Worm (Caenorhabditis elegans) whole organism, L2 larva: ENCODE data around the gene ZK218.7.
A peak's percentile ranks its signal among the peaks of the same experiment; 100 is the strongest.

Source experiments
- R02D3.7 ChIP-seq: fragments of 150-350 bp; optimal IDR thresholded peaks from 2 replicates; lab custom pipeline; 2014; ENCODE audit warnings: missing biosample characterization, missing genetic modification characterization
- ZK546.5 ChIP-seq: sonication (generic microtip); optimal IDR thresholded peaks from 2 replicates; lab custom pipeline; 2017; ENCODE audit warnings: missing biosample characterization, missing genetic modification characterization
- alr-1 ChIP-seq: fragments of 150-350 bp; optimal IDR thresholded peaks from 2 replicates; lab custom pipeline; 2014; ENCODE audit warnings: missing biosample characterization, missing genetic modification characterization
- aly-2 ChIP-seq: fragments of 150-350 bp; optimal IDR thresholded peaks from 2 replicates; lab custom pipeline; 2014; ENCODE audit warnings: missing biosample characterization, missing genetic modification characterization
- blmp-1 ChIP-seq: sonication (generic microtip); optimal IDR thresholded peaks from 2 replicates; lab custom pipeline; 2017; ENCODE audit warnings: missing genetic modification characterization, mild to moderate bottlenecking, missing compliant biosample characterization, antibody characterized with exemption, moderate library complexity; ENCODE audit not compliant: insufficient read depth
- ceh-16 ChIP-seq: fragments of 150-350 bp; optimal IDR thresholded peaks from 2 replicates; lab custom pipeline; 2014; ENCODE audit warnings: missing biosample characterization, missing genetic modification characterization
- ceh-82 ChIP-seq: fragments of 150-350 bp; optimal IDR thresholded peaks from 2 replicates; lab custom pipeline; 2014; ENCODE audit warnings: missing biosample characterization, missing genetic modification characterization
- dmd-4 ChIP-seq: sonication (generic microtip); optimal IDR thresholded peaks from 2 replicates; lab custom pipeline; 2017; ENCODE audit warnings: missing biosample characterization, missing genetic modification characterization
- elt-3 ChIP-seq: sonication (generic microtip); optimal IDR thresholded peaks from 2 replicates; lab custom pipeline; 2017; ENCODE audit warnings: missing biosample characterization, missing genetic modification characterization
- fos-1 ChIP-seq: fragments of 150-350 bp; optimal IDR thresholded peaks from 2 replicates; lab custom pipeline; 2014; ENCODE audit warnings: missing biosample characterization, missing genetic modification characterization
- gmeb-1 ChIP-seq: fragments of 150-350 bp; optimal IDR thresholded peaks from 2 replicates; lab custom pipeline; 2014; ENCODE audit warnings: missing biosample characterization, missing genetic modification characterization
- lin-11 ChIP-seq: fragments of 150-350 bp; sonication (generic microtip); optimal IDR thresholded peaks from 2 replicates; lab custom pipeline; 2014; ENCODE audit warnings: missing biosample characterization, missing genetic modification characterization, inconsistent platforms, mixed read lengths
- lin-13 ChIP-seq: fragments of 150-350 bp; optimal IDR thresholded peaks from 2 replicates; lab custom pipeline; 2014; ENCODE audit warnings: missing biosample characterization, missing genetic modification reagents, missing genetic modification characterization
- lsy-2 ChIP-seq, 2 experiments: fragments of 150-350 bp in 1 of 2; sonication (generic microtip) in 1 of 2; optimal IDR thresholded peaks; 2 replicates each; lab custom pipeline; 2014 to 2017; ENCODE audit warnings: missing biosample characterization in 2 of 2, missing genetic modification characterization in 2 of 2
- mab-5 ChIP-seq: fragments of 150-350 bp; optimal IDR thresholded peaks from 2 replicates; lab custom pipeline; 2014; ENCODE audit warnings: missing biosample characterization, missing genetic modification characterization
- mbf-1 ChIP-seq: sonication (generic microtip); optimal IDR thresholded peaks from 2 replicates; lab custom pipeline; 2017; ENCODE audit warnings: missing biosample characterization, missing genetic modification characterization
- nhr-10 ChIP-seq: sonication (generic microtip); optimal IDR thresholded peaks from 2 replicates; lab custom pipeline; 2017; ENCODE audit warnings: missing biosample characterization, missing genetic modification characterization
- nhr-11 ChIP-seq: fragments of 150-350 bp; optimal IDR thresholded peaks from 2 replicates; lab custom pipeline; 2014; ENCODE audit warnings: missing biosample characterization, missing genetic modification characterization
- nhr-129 ChIP-seq: fragments of 150-350 bp; optimal IDR thresholded peaks from 2 replicates; lab custom pipeline; 2014; ENCODE audit warnings: missing biosample characterization, missing genetic modification characterization
- nhr-21 ChIP-seq: fragments of 150-350 bp; optimal IDR thresholded peaks from 2 replicates; lab custom pipeline; 2014; ENCODE audit warnings: missing biosample characterization, missing genetic modification characterization
- nhr-237 ChIP-seq: fragments of 150-350 bp; optimal IDR thresholded peaks from 2 replicates; lab custom pipeline; 2014; ENCODE audit warnings: missing biosample characterization, missing genetic modification characterization
- nhr-25 ChIP-seq: fragments of 150-350 bp; sonication (generic microtip); optimal IDR thresholded peaks from 3 replicates; lab custom pipeline; 2014; ENCODE audit warnings: missing biosample characterization, missing genetic modification characterization
- nhr-6 ChIP-seq: fragments of 150-350 bp; optimal IDR thresholded peaks from 2 replicates; lab custom pipeline; 2014; ENCODE audit warnings: missing biosample characterization, missing genetic modification characterization
- nhr-77 ChIP-seq: fragments of 150-350 bp; optimal IDR thresholded peaks from 2 replicates; lab custom pipeline; 2014; ENCODE audit warnings: missing biosample characterization, missing genetic modification characterization
- peb-1 ChIP-seq: fragments of 150-350 bp; optimal IDR thresholded peaks from 2 replicates; lab custom pipeline; 2014; ENCODE audit warnings: missing biosample characterization, missing genetic modification characterization
- sma-3 ChIP-seq: sonication (generic microtip); optimal IDR thresholded peaks from 2 replicates; lab custom pipeline; 2016; ENCODE audit warnings: missing genetic modification reagents, missing genetic modification characterization, missing compliant biosample characterization
- sma-9 ChIP-seq, 2 experiments: fragments of 150-350 bp in 1 of 2; sonication (generic microtip) in 1 of 2; optimal IDR thresholded peaks; 2 replicates each; lab custom pipeline; 2014 to 2016; ENCODE audit warnings: missing genetic modification characterization in 2 of 2, mild to moderate bottlenecking in 1 of 2, missing biosample characterization in 1 of 2, missing compliant biosample characterization in 1 of 2, missing genetic modification reagents in 1 of 2, moderate library complexity in 1 of 2
- unc-39 ChIP-seq: fragments of 150-350 bp; optimal IDR thresholded peaks from 2 replicates; lab custom pipeline; 2014; ENCODE audit warnings: missing biosample characterization, missing genetic modification characterization
- unc-55 ChIP-seq: fragments of 150-350 bp; sonication (generic microtip); optimal IDR thresholded peaks from 3 replicates; lab custom pipeline; 2014; ENCODE audit warnings: missing biosample characterization, missing genetic modification reagents, missing genetic modification characterization
- ztf-1 ChIP-seq: fragments of 200-800 bp; sonication (Bioruptor generic); conservative IDR thresholded peaks from 2 replicates; pipeline ENCODE4 v1.3.6; 2022; ENCODE audit warnings: missing genetic modification characterization, missing compliant biosample characterization
- ztf-11 ChIP-seq: sonication (generic microtip); optimal IDR thresholded peaks from 2 replicates; lab custom pipeline; 2017; ENCODE audit warnings: missing biosample characterization, missing genetic modification characterization
- ztf-4 ChIP-seq: fragments of 150-350 bp; optimal IDR thresholded peaks from 2 replicates; lab custom pipeline; 2014; ENCODE audit warnings: missing biosample characterization, missing genetic modification characterization

ZK218.7 gene

DNA sequence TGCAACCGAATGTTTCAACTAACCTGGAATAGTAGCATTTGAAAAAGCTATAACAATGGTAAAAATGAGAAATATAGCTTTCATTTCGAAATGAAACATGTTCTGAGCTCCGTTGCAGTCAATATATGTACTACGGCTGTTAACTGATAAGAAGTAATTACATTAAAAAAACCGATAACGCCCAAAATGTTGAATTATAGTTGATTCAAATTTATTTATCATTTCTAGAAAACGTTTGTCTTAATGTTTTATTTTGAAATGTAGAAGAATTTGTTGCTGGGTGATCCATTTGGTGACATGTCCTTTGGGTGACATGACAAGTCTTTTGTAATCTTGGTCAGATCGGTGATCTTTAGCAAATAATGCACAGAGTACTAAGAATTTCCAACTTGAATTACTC, 16.2 kb upstream of the ZK218.7 start, which contains the start of gene T05E12.6:
TSS of gene T05E12.6 (minus strand) at position 101 of the 400 bp plus-strand sequence.
- no peak for TF ChIP-seq gmeb-1 (tag; lab: Kevin White, UChicago)
- TF ChIP-seq lin-13 (GFP tag; lab: Kevin White, UChicago), result no peak
- no peak for TF ChIP-seq aly-2 (tag; lab: Kevin White, UChicago)
- TF ChIP-seq sma-9 (GFP tag; optimal IDR thresholded peaks at IDR 0.05; lab: Kevin White, UChicago), result no peak
- no peak for TF ChIP-seq sma-9 (tag; optimal IDR thresholded peaks at IDR 0.05; lab: Kevin White, UChicago)
- TF ChIP-seq nhr-11, result no peak
- TF ChIP-seq nhr-129, result no peak
- TF ChIP-seq ZK546.5 (tag; lab: Kevin White, UChicago), result no peak
- no peak for TF ChIP-seq alr-1 (tag; lab: Kevin White, UChicago)
- TF ChIP-seq sma-3 (GFP tag; lab: Kevin White, UChicago), result no peak
- no peak for TF ChIP-seq elt-3 (tag; lab: Kevin White, UChicago)
- no peak for TF ChIP-seq nhr-10 (tag; lab: Kevin White, UChicago)
- TF ChIP-seq dmd-4 (tag; lab: Kevin White, UChicago), result no peak
- TF ChIP-seq nhr-6 (tag; lab: Kevin White, UChicago), result no peak
- no peak for TF ChIP-seq mab-5 (tag; lab: Kevin White, UChicago)

DNA sequence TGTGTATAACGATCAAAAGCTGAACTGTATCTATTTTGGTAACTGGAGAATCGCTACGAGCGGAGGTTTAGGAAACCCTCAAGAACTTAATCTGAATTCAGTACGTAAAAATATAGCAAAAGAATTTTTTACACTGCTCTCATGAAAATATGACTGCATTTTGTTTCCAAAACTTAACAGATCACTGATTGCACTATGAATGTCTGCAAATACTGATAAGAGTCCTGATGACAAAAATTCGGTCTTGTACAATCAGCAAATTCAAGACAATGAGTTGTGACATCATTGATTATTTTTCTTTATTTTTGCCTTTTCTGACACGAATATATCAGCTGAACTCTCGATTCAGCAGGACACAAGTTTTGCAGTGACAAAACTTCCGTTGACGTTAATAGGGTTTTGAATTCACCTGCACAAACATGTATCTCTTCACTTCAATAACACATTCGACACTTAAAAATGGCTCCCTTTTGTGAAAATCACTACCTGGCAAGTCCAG, 15.6 kb upstream of the ZK218.7 start, which contains the start of gene srh-237:
TSS of gene srh-237 (plus strand) at position 449 of the 499 bp plus-strand sequence.
- TF ChIP-seq nhr-25 (no peak), fos-1 (tag; lab: Kevin White, UChicago) (peak; percentile 68)

DNA sequence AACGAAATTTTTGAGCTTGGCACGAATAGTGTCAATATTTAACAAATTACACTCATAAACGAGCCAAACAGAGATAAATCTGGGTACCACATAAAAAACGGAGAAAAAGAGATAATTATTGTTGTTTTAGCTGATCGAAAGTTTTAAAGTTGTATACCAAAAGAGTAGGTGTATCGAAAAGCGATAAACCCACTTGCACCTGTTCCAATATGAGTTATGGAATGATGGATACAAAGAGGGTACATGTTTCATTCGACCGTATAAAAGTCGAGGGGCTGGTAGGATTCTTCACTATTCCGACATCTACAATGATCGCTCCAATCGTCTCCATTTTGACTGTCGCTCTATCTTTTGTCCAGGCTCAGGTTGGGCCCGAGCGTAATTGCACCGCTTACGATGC, 13.3 kb upstream of the ZK218.7 start, which contains the start of gene ZK218.1:
TSS of gene ZK218.1 (plus strand) at position 301 of the 400 bp plus-strand sequence.
- TF ChIP-seq sma-9 (GFP tag; optimal IDR thresholded peaks at IDR 0.05; lab: Kevin White, UChicago), result no peak
- no peak for TF ChIP-seq sma-9 (tag; optimal IDR thresholded peaks at IDR 0.05; lab: Kevin White, UChicago)
- no peak for TF ChIP-seq unc-55
- TF ChIP-seq nhr-25, result no peak
- TF ChIP-seq elt-3 (tag; lab: Kevin White, UChicago), result no peak
- TF ChIP-seq blmp-1 (tag; lab: Kevin White, UChicago), result no peak
- no peak for TF ChIP-seq dmd-4 (tag; lab: Kevin White, UChicago)
- TF ChIP-seq, all 48 proteins: peak for 0

DNA sequence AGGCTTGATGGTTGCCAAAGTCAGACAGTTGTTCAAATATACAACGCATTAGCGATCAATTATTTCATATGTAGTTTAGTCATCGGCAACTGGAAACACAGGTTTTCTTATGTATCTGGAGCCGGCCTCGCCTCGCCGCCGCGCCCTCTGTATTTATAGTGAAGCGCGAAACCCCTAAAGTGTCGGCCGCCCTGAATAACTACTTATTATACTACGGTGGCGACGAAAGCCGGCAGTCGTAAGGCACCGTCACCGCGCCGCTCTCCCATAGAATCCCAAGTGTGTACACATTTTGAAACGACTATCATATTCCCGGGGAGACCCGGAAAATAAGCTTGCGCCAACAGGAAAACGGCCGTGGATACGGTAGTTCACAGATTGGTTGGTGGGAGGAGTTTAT, 11.0 kb upstream of the ZK218.7 start:
- TF ChIP-seq lin-13 (GFP tag; lab: Kevin White, UChicago) (no peak), ztf-4 (no peak), nhr-25 (no peak), peb-1 (tag; lab: Kevin White, UChicago) (no peak), mbf-1 (tag; lab: Kevin White, UChicago) (no peak), nhr-77 (no peak), lin-11 (no peak), ztf-11 (tag; lab: Kevin White, UChicago) (no peak), unc-39 (tag; lab: Kevin White, UChicago) (no peak)

DNA sequence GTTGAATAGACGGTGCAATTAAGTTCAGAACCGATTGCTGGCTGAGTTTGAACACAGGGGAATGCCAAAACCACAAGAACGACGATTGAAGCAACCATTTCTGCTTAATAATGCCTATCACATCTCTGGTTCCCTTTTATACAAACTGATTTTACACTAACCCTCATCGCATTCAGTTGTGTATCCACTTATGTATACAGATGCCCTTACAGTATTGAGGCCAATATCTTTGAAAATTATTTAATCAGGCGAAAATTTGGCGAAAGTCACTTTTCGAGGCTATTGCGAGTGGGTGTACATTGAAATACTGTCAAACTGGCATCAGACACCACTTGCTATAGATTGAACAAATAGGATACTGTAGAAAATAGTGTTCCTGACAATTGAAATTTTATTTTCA, 6.9 kb upstream of the ZK218.7 start, which contains the start of the genes ZK218.3 and ZK218.4:
TSS of gene ZK218.3 (minus strand) at position 101 of the 400 bp plus-strand sequence.
TSS of gene ZK218.4 (plus strand) at position 186 of the 400 bp plus-strand sequence.
- TF ChIP-seq lin-11 (no peak), lsy-2 (tag; optimal IDR thresholded peaks at IDR 0.05; lab: Kevin White, UChicago) (no peak)
- TF ChIP-seq, all 48 proteins: peak for 0

DNA sequence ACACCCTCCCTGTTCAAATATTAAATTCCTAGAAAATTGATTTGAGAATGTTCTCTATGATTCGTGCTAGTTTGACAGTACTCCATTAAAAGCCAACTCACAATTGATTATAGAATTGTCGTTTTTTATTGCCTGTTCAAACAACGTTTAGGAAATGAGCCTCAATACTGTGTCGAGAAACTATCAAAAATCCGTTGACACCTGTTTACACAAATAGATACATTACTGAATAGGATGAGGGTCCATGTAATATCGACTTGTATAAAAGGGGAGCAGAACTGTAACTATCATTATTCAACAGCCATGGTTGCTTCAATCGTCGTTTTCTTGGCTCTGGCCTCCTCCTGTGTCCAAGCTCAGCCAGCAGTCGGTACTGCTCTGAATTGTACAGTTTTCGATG, 4.8 kb upstream of the ZK218.7 start, which contains the start of gene ZK218.5:
TSS of gene ZK218.5 (plus strand) at position 301 of the 400 bp plus-strand sequence.
- TF ChIP-seq lin-11, result no peak
- no peak for TF ChIP-seq ceh-16 (tag; lab: Kevin White, UChicago)
- no peak for TF ChIP-seq nhr-25
- no peak for TF ChIP-seq ztf-4
- TF ChIP-seq alr-1 (tag; lab: Kevin White, UChicago), result no peak
- no peak for TF ChIP-seq R02D3.7

DNA sequence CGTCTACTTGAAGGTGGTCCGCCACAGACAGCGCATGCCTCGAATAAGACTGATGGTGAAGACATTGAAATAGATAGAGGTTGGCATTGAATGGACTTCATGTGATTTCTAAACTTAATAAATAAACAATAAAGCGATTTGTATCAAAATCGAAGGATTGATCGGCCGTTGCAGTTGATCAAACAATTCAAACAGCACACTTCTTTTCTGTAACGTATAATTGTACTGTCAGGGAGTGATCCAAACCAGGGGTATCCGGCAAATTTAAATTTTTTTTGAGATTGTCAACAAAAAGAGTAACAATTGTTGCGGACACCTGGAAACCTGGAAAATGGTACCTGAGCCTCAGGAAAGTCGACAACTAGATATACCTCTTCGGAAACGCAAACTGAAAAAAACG, 1.1 kb upstream of the ZK218.7 start, which contains the start of gene nhr-248:
TSS of gene nhr-248 (minus strand) at position 101 of the 400 bp plus-strand sequence.
- TF ChIP-seq ztf-11 (tag; lab: Kevin White, UChicago) (no peak), nhr-6 (tag; lab: Kevin White, UChicago) (no peak), ztf-1 (GFP tag; lab: Robert Waterston, UW) (no peak), nhr-21 (tag; lab: Kevin White, UChicago) (no peak), nhr-129 (no peak), sma-3 (GFP tag; lab: Kevin White, UChicago) (no peak), ztf-4 (no peak), ceh-82 (no peak), nhr-237 (no peak), unc-39 (tag; lab: Kevin White, UChicago) (no peak)
- TF ChIP-seq, all 48 proteins: peak for 0
